Fruit fly (Drosophila melanogaster) whole organism, prepupa: Measurements from ENCODE around the gene CG8541.

Experiments used
- Blimp-1 ChIP-seq: fragments of 200-800 bp; sonication (Bioruptor generic); optimal IDR thresholded peaks from 3 replicates; lab custom pipeline; 2017; ENCODE audit warnings: missing biosample characterization, missing genetic modification characterization, mild to moderate bottlenecking, moderate library complexity, missing genetic modification reagents
- CG10631 ChIP-seq: fragments of 200-800 bp; sonication (Bioruptor generic); optimal IDR thresholded peaks from 2 replicates; lab custom pipeline; 2016; ENCODE audit warnings: missing biosample characterization, missing genetic modification characterization
- CG11294 ChIP-seq: fragments of 200-800 bp; sonication (Bioruptor generic); IDR thresholded peaks from 2 replicates; pipeline ENCODE4 v1.3.6; 2022; ENCODE audit warnings: missing biosample characterization, missing genetic modification characterization
- CG15336 ChIP-seq: fragments of 200-800 bp; sonication (Bioruptor generic); IDR thresholded peaks from 2 replicates; pipeline ENCODE4 v1.3.6; 2022; ENCODE audit warnings: missing biosample characterization, missing genetic modification characterization
- CG1621 ChIP-seq: fragments of 200-800 bp; sonication (Bioruptor generic); optimal IDR thresholded peaks from 3 replicates; lab custom pipeline; 2018; ENCODE audit warnings: missing biosample characterization, mild to moderate bottlenecking, missing genetic modification characterization
- CG16779 ChIP-seq: fragments of 200-800 bp; sonication (Bioruptor generic); optimal IDR thresholded peaks from 3 replicates; lab custom pipeline; 2017; ENCODE audit warnings: missing biosample characterization, mild to moderate bottlenecking, missing genetic modification characterization
- CG32006 ChIP-seq: fragments of 200-800 bp; sonication (Bioruptor generic); optimal IDR thresholded peaks from 3 replicates; lab custom pipeline; 2017; ENCODE audit warnings: missing biosample characterization, mild to moderate bottlenecking, missing genetic modification characterization
- CG4318 ChIP-seq: fragments of 200-800 bp; sonication (Bioruptor generic); optimal IDR thresholded peaks from 3 replicates; lab custom pipeline; 2017; ENCODE audit warnings: missing biosample characterization, mild to moderate bottlenecking, missing genetic modification characterization
- CG6163 ChIP-seq: fragments of 200-800 bp; sonication (Bioruptor generic); IDR thresholded peaks from 3 replicates; pipeline ENCODE4 v1.3.6; 2022; ENCODE audit warnings: missing biosample characterization, missing genetic modification characterization
- CG6276 ChIP-seq: fragments of 200-800 bp; sonication (Bioruptor generic); optimal IDR thresholded peaks from 2 replicates; lab custom pipeline; 2017; ENCODE audit warnings: missing biosample characterization, mild to moderate bottlenecking, missing genetic modification characterization
- CG6792 ChIP-seq: fragments of 200-800 bp; sonication (Bioruptor generic); optimal IDR thresholded peaks from 3 replicates; lab custom pipeline; 2016; ENCODE audit warnings: missing biosample characterization, missing genetic modification characterization
- CG6808 ChIP-seq: fragments of 200-800 bp; sonication (Bioruptor generic); optimal IDR thresholded peaks from 3 replicates; lab custom pipeline; 2017; ENCODE audit warnings: missing biosample characterization, missing genetic modification characterization, mild to moderate bottlenecking, moderate library complexity, missing genetic modification reagents
- CG7368 ChIP-seq: fragments of 200-800 bp; sonication (Bioruptor generic); optimal IDR thresholded peaks from 3 replicates; lab custom pipeline; 2016; ENCODE audit warnings: missing biosample characterization, missing genetic modification characterization
- CG8119 ChIP-seq: fragments of 200-800 bp; sonication (Bioruptor generic); IDR thresholded peaks from 3 replicates; pipeline ENCODE4 v1.3.6; 2022; ENCODE audit warnings: missing biosample characterization, missing genetic modification characterization
- CG8319 ChIP-seq: fragments of 200-800 bp; sonication (Bioruptor generic); optimal IDR thresholded peaks from 3 replicates; lab custom pipeline; 2016; ENCODE audit warnings: missing biosample characterization, missing genetic modification characterization
- CG9139 ChIP-seq: fragments of 200-800 bp; sonication (Bioruptor generic); optimal IDR thresholded peaks from 3 replicates; lab custom pipeline; 2017; ENCODE audit warnings: missing biosample characterization, mild to moderate bottlenecking, missing genetic modification characterization
- Eip78C ChIP-seq: fragments of 200-800 bp; sonication (Bioruptor generic); peaks from one replicate; lab custom pipeline; 2016; ENCODE audit warnings: missing biosample characterization, missing genetic modification characterization
- Ets21C ChIP-seq: fragments of 200-800 bp; sonication (Bioruptor generic); optimal IDR thresholded peaks from 3 replicates; lab custom pipeline; 2016; ENCODE audit warnings: missing biosample characterization, missing genetic modification characterization
- Gug ChIP-seq: fragments of 200-800 bp; sonication (Bioruptor generic); IDR thresholded peaks from 2 replicates; pipeline ENCODE4 v1.3.6; 2022; ENCODE audit warnings: missing biosample characterization, missing genetic modification characterization
- Hr38 ChIP-seq: sonication (Bioruptor generic); optimal IDR thresholded peaks from 2 replicates; lab custom pipeline; 2016; ENCODE audit warnings: missing biosample characterization, missing genetic modification characterization
- Hr4 ChIP-seq: fragments of 200-800 bp; sonication (Bioruptor generic); optimal IDR thresholded peaks from 3 replicates; lab custom pipeline; 2016; ENCODE audit warnings: missing biosample characterization, missing genetic modification characterization
- Lpt ChIP-seq: fragments of 200-800 bp; sonication (Bioruptor generic); optimal IDR thresholded peaks from 3 replicates; lab custom pipeline; 2016; ENCODE audit warnings: missing biosample characterization, missing genetic modification characterization
- Met ChIP-seq: fragments of 200-800 bp; sonication (Bioruptor generic); optimal IDR thresholded peaks from 3 replicates; lab custom pipeline; 2016; ENCODE audit warnings: missing biosample characterization, missing genetic modification characterization
- Smox ChIP-seq: fragments of 200-800 bp; sonication (Bioruptor generic); optimal IDR thresholded peaks from 3 replicates; lab custom pipeline; 2016; ENCODE audit warnings: missing biosample characterization, missing genetic modification characterization
- Sox102F ChIP-seq: fragments of 200-800 bp; sonication (Bioruptor generic); optimal IDR thresholded peaks from 2 replicates; lab custom pipeline; 2016; ENCODE audit warnings: missing biosample characterization, mild to moderate bottlenecking, missing genetic modification characterization
- Sox14 ChIP-seq: fragments of 200-800 bp; sonication (Bioruptor generic); optimal IDR thresholded peaks from 3 replicates; lab custom pipeline; 2016; ENCODE audit warnings: missing biosample characterization, missing genetic modification characterization
- Sox15 ChIP-seq: fragments of 200-800 bp; sonication (Bioruptor generic); optimal IDR thresholded peaks from 3 replicates; lab custom pipeline; 2016; ENCODE audit warnings: missing biosample characterization, missing genetic modification characterization
- achi ChIP-seq: fragments of 200-800 bp; sonication (Bioruptor generic); optimal IDR thresholded peaks from 3 replicates; lab custom pipeline; 2016; ENCODE audit warnings: missing biosample characterization, missing genetic modification characterization
- dac ChIP-seq: fragments of 200-800 bp; sonication (Bioruptor generic); optimal IDR thresholded peaks from 2 replicates; lab custom pipeline; 2017; ENCODE audit warnings: missing biosample characterization, mild to moderate bottlenecking, missing genetic modification characterization
- eg ChIP-seq: fragments of 200-800 bp; sonication (Bioruptor generic); IDR thresholded peaks from 3 replicates; pipeline ENCODE4 v1.3.6; 2022; ENCODE audit warnings: missing biosample characterization, missing genetic modification characterization
- esn ChIP-seq: fragments of 200-800 bp; sonication (Bioruptor generic); optimal IDR thresholded peaks from 2 replicates; lab custom pipeline; 2016; ENCODE audit warnings: missing biosample characterization, mild to moderate bottlenecking, missing genetic modification characterization, moderate library complexity
- fd85E ChIP-seq: fragments of 200-800 bp; sonication (Bioruptor generic); optimal IDR thresholded peaks from 3 replicates; lab custom pipeline; 2016; ENCODE audit warnings: missing biosample characterization, missing genetic modification characterization
- fkh ChIP-seq: fragments of 200-800 bp; sonication (Bioruptor generic); optimal IDR thresholded peaks from 3 replicates; lab custom pipeline; 2017; ENCODE audit warnings: missing biosample characterization, mild to moderate bottlenecking, missing genetic modification characterization, moderate library complexity
- net ChIP-seq: fragments of 200-800 bp; sonication (Bioruptor generic); optimal IDR thresholded peaks from 3 replicates; lab custom pipeline; 2016; ENCODE audit warnings: missing biosample characterization, missing genetic modification characterization
- pdm3 ChIP-seq: fragments of 200-800 bp; sonication (Bioruptor generic); optimal IDR thresholded peaks from 3 replicates; lab custom pipeline; 2016; ENCODE audit warnings: missing biosample characterization, missing genetic modification characterization
- salr ChIP-seq, 2 experiments: fragments of 200-800 bp; sonication (Bioruptor generic); optimal IDR thresholded peaks; 3 replicates each; lab custom pipeline; 2016 to 2018; ENCODE audit warnings: missing biosample characterization in 2 of 2, missing genetic modification characterization in 2 of 2, mild to moderate bottlenecking in 1 of 2
- spab ChIP-seq: fragments of 200-800 bp; sonication (Bioruptor generic); optimal IDR thresholded peaks from 2 replicates; lab custom pipeline; 2017; ENCODE audit warnings: missing biosample characterization, mild to moderate bottlenecking, missing genetic modification characterization, missing genetic modification reagents
- ss ChIP-seq, 2 experiments: fragments of 200-800 bp; sonication (Bioruptor generic); optimal IDR thresholded peaks; 2 replicates in 1 of 2; 3 replicates in 1 of 2; lab custom pipeline; 2017 to 2018; ENCODE audit warnings: mild to moderate bottlenecking in 2 of 2, missing biosample characterization in 2 of 2, missing genetic modification characterization in 2 of 2, moderate library complexity in 1 of 2
- svp ChIP-seq: fragments of 200-800 bp; sonication (Bioruptor generic); peaks from one replicate; lab custom pipeline; 2016; ENCODE audit warnings: missing biosample characterization, missing genetic modification characterization
- vri ChIP-seq: fragments of 200-800 bp; sonication (Bioruptor generic); optimal IDR thresholded peaks from 3 replicates; lab custom pipeline; 2016; ENCODE audit warnings: missing biosample characterization, mild to moderate bottlenecking, missing genetic modification characterization

The CG8541 gene

DNA sequence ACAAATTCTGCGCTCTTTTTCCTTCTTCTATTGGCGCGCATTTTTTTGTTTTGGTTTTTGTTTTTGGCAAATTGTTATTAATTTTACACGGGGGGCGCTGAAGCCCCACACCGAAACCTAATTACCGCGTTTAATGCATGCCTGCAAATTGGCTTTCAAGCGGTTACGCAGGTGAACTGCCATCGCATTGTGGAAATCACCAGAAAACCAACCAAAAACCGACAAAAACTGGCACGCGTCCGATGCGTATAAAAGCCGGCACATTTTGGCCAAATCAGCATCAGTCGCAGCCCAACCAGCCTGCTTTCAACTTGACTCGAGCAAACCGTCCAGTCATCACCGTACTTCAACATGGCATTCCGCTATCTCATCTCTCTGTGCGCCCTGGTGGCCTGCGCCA lies at the start of gene CG8541:
Gene CG8541 (plus strand): TSS at position 301 of the 400 bp plus-strand sequence.
- no peak for TF ChIP-seq CG10631 (GFP tag; lab: Kevin White, UChicago)
- no peak for TF ChIP-seq Hr4
- no peak for TF ChIP-seq CG8319 (GFP tag; lab: Kevin White, UChicago)
- TF ChIP-seq Lpt (GFP tag; lab: Kevin White, UChicago) = no peak
- TF ChIP-seq Hr38 (GFP tag; lab: Kevin White, UChicago) = no peak
- no peak for TF ChIP-seq Sox14
- no peak for TF ChIP-seq Ets21C (GFP tag; lab: Kevin White, UChicago)
- no peak for TF ChIP-seq CG6792
- no peak for TF ChIP-seq dac (GFP tag; lab: Kevin White, UChicago)
- TF ChIP-seq CG16779 = no peak

DNA sequence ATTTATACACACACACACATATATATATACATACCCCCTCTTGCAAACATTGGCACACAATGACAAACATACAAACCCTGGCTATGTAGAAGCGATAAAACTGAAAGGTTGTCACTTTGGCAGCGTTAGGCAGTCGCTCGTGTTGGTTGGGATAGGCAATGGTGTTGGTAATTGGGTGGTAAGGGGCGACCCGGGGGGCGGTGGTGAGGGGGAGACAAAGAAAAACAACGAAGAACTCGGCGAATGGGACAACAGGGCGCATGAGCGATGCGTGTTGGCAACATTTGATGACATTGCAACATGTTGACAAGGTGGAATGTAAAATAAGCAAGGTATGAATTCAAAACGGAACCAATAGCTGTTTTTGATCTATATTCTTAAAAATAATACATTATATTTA lies 48.8 kb upstream of the CG8541 start:
- TF ChIP-seq eg (GFP tag; lab: Robert Waterston, UW) (0 out of 3 replicates have a peak, but pooled peaks have one; percentile 16), ss (GFP tag; optimal IDR thresholded peaks at IDR 0.05; lab: Kevin White, UChicago) (no peak)

dm6 chr3L:7423517-7423916 lies 47.8 kb upstream of the CG8541 start, which contains the start of gene CG42458:
CG42458 (plus strand) TSS chr3L:7423827.
- TF ChIP-seq eg (GFP tag; lab: Robert Waterston, UW) (peak; percentile 29; the same call in 1 of the 3 replicates), Sox102F (GFP tag; lab: Kevin White, UChicago) (no peak), CG6792 (no peak), ss (GFP tag; optimal IDR thresholded peaks at IDR 0.05; lab: Kevin White, UChicago) (peak in 1 of 2 experiments; percentile 34), salr (GFP tag; optimal IDR thresholded peaks at IDR 0.05; lab: Kevin White, UChicago) (no peak), Met (GFP tag; lab: Kevin White, UChicago) (no peak), CG6163 (GFP tag; lab: Robert Waterston, UW) (no peak), CG6276 (GFP tag; lab: Kevin White, UChicago) (peak; percentile 30), fkh (GFP tag; lab: Kevin White, UChicago) (peak; percentile 37)

- TF ChIP-seq Gug (GFP tag; lab: Robert Waterston, UW) (no peak), CG15336 (no peak), spab (GFP tag; lab: Kevin White, UChicago) (no peak), svp (GFP tag; lab: Kevin White, UChicago) (peak; percentile 19)
- TF ChIP-seq, all 60 proteins: peak for 1
Measured at dm6 chr3L:7432265-7432664, 39.1 kb upstream of the CG8541 start.

dm6 chr3L:7432811-7433324 lies 38.5 kb upstream of the CG8541 start:
- TF ChIP-seq Sox15 (GFP tag; lab: Kevin White, UChicago) = no peak
- peak; percentile 70 for TF ChIP-seq Eip78C (GFP tag; lab: Kevin White, UChicago)
- no peak for TF ChIP-seq CG9139
- peak; percentile 2 for TF ChIP-seq vri
- TF ChIP-seq fd85E (GFP tag; lab: Kevin White, UChicago) = no peak

DNA sequence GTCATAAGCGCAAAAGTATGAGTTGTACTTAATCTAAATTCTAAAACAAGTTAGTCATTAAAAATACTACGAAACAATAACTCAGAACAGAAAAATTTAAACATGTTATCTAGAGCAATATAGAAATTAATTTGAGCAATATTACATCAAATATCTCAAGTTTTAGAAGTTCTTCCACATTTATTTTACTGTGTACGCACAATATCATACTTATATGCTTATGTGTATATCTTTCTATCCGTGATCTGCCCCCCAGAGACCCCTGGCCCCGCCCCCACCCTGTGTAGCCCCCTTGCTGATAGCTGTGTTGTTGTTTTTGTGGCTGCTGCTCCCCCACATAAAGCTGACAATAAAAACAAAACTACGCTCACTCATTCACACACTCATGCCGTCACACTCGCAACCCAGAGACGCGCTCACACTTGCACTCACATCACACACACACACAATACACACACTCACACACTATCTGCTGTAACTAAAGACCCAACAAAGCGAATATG lies 38.0 kb upstream of the CG8541 start:
- peak; percentile 13 to 46 for TF ChIP-seq salr (GFP tag; optimal IDR thresholded peaks at IDR 0.05; lab: Kevin White, UChicago)
- no peak for TF ChIP-seq CG7368
- no peak for TF ChIP-seq CG6792
- peak; percentile 48; the same call in 2 of the 3 replicates for TF ChIP-seq CG8119 (GFP tag; lab: Robert Waterston, UW)
- TF ChIP-seq fkh (GFP tag; lab: Kevin White, UChicago) = peak; percentile 14
- no peak for TF ChIP-seq Blimp-1 (GFP tag; lab: Kevin White, UChicago)
- TF ChIP-seq pdm3 = no peak
- TF ChIP-seq Sox14 = peak; percentile 40
- TF ChIP-seq CG32006 (GFP tag; lab: Kevin White, UChicago) = peak; percentile 53
- TF ChIP-seq spab (GFP tag; lab: Kevin White, UChicago) = peak; percentile 22
- no peak for TF ChIP-seq CG4318 (GFP tag; lab: Kevin White, UChicago)
- peak; percentile 78 for TF ChIP-seq eg (GFP tag; lab: Robert Waterston, UW)
- no peak for TF ChIP-seq fd85E (GFP tag; lab: Kevin White, UChicago)
- peak; percentile 25 for TF ChIP-seq net
- no peak for TF ChIP-seq Ets21C (GFP tag; lab: Kevin White, UChicago)
- peak; percentile 18; the same call in 1 of the 2 replicates for TF ChIP-seq CG11294 (GFP tag; lab: Robert Waterston, UW)
- TF ChIP-seq CG6808 (GFP tag; lab: Kevin White, UChicago) = peak; percentile 63
- peak; percentile 25 for TF ChIP-seq CG1621
- TF ChIP-seq esn = no peak
- peak; percentile 78 for TF ChIP-seq CG6163 (GFP tag; lab: Robert Waterston, UW)
- TF ChIP-seq achi (GFP tag; lab: Kevin White, UChicago) = no peak
- no peak for TF ChIP-seq CG8319 (GFP tag; lab: Kevin White, UChicago)
- TF ChIP-seq Smox (GFP tag; lab: Kevin White, UChicago) = no peak
- peak; percentile 2 for TF ChIP-seq CG6276 (GFP tag; lab: Kevin White, UChicago)
- TF ChIP-seq CG10631 (GFP tag; lab: Kevin White, UChicago) = peak; percentile 20
